Fruit fly (Drosophila melanogaster): ENCODE results near the gene CG9396.

CG9396 gene

DNA sequence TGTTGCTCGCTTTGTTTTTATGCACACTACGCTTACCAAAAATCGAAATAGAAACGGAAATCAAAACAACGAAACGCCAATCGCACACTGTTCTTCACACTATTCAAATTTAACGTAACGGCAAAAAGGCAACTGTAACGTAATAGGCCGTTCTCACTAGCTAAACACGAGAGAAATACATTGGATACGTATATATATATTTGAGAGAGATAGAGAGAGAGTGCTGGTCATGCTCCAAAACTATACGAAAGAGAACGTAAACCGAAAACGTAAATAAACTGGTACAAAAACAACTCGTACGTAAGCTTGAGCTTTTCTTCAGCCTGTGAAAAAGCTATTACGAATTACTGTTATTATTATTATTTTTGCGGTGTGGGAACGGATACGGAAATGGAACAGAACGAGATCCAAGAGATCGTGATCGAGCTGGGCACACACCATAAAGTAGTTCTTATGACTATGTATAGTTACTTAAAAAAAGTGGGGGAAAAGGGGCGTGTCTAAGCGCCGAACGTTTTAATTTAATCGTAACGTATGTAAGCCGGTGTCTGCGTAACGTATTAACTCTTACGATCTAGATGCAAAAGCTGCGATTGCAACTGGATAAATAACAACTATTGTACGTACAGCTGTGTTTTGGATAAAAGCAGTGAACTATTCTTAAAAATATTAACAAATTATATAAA is 27.8 kb downstream of the CG9396 start (continued):
- TF ChIP-seq Ets97D (GFP tag; optimal IDR thresholded peaks at IDR 0.05) (peak; percentile 67), ap (GFP tag; IDR thresholded peaks at IDR 0.05) (no peak)

DNA sequence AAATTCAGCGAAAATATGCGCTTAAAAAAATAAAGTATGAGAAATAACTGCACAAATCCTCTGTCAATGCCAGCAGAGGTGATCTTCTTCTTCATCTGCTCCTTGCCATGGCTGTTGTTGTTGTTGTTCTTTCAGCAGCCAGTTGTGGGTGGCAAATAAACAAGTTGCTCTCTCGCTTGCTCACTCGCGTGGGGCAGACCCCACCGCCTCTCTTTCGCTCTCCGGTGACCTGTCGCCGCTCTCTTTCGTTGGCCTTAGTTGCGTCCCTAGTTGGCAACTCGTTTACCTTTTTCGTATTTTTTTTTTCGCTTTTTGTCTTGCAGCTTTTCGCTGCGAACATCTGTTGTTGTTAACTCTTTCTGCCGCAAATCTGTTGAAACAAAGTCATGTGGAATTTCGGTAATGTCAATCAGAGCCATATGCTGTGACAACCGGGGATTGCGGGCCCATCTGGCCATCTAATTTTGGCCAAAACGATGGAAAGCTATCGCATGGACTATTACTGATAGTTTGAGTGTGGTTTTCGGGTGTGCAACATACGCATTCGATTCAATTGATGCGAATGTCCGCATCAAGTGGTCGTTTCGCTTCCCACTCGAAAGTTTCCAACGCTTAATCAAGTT is 36.7 kb downstream of the CG9396 start:
- TF ChIP-seq tll (GFP tag; optimal IDR thresholded peaks at IDR 0.05) (no peak), HmgD (GFP tag; optimal IDR thresholded peaks at IDR 0.05) (no peak), gsb-n (tag; optimal IDR thresholded peaks at IDR 0.05) (no peak), bsh (GFP tag; optimal IDR thresholded peaks at IDR 0.05) (no peak), CG8359 (GFP tag; optimal IDR thresholded peaks at IDR 0.05; ENCODE audit: borderline replicate concordance) (no peak), CG2889 (GFP tag; IDR thresholded peaks at IDR 0.05) (no peak), yki (optimal IDR thresholded peaks at IDR 0.05) (peak; percentile 57), dmrt99B (tag; optimal IDR thresholded peaks at IDR 0.05) (no peak), hkb (optimal IDR thresholded peaks at IDR 0.05) (no peak), hkb (GFP tag; IDR thresholded peaks at IDR 0.05) (0 out of 2 replicates have a peak, but pooled peaks have one; percentile 10), Sry-β (GFP tag; optimal IDR thresholded peaks at IDR 0.05) (no peak), CG17612 (GFP tag; IDR thresholded peaks at IDR 0.05) (no peak), lov (optimal IDR thresholded peaks at IDR 0.05) (no peak), lov (GFP tag; IDR thresholded peaks at IDR 0.05) (no peak), CG12744 (GFP tag; optimal IDR thresholded peaks at IDR 0.05) (no peak), Trl (optimal IDR thresholded peaks at IDR 0.05) (peak; percentile 78 to 91), Trl (GFP tag; optimal IDR thresholded peaks at IDR 0.05) (no peak), Hr78 (GFP tag; optimal IDR thresholded peaks at IDR 0.05) (peak in 1 of 2 experiments; percentile 61), dmrt11E (tag; optimal IDR thresholded peaks at IDR 0.05) (no peak), Ssrp (tag; optimal IDR thresholded peaks at IDR 0.05) (no peak), az2 (GFP tag; optimal IDR thresholded peaks at IDR 0.05) (no peak), nerfin-2 (GFP tag; IDR thresholded peaks at IDR 0.05; ENCODE audit: partially characterized antibody) (no peak), CoRest (tag; optimal IDR thresholded peaks at IDR 0.05) (no peak), CG8765 (GFP tag; IDR thresholded peaks at IDR 0.05) (no peak), Drgx (GFP tag; IDR thresholded peaks at IDR 0.05) (0 out of 2 replicates have a peak, but pooled peaks have one; percentile 9), Dek (tag; optimal IDR thresholded peaks at IDR 0.05) (no peak), B-H1 (GFP tag; IDR thresholded peaks at IDR 0.05) (no peak), CG3065 (GFP tag; optimal IDR thresholded peaks at IDR 0.05) (no peak), lmd (GFP tag; IDR thresholded peaks at IDR 0.05) (no peak), da (GFP tag; optimal IDR thresholded peaks at IDR 0.05) (no peak), bab2 (GFP tag; optimal IDR thresholded peaks at IDR 0.05) (no peak), CG33557 (GFP tag; optimal IDR thresholded peaks at IDR 0.05) (no peak), exex (tag; optimal IDR thresholded peaks at IDR 0.05) (no peak), so (GFP tag; IDR thresholded peaks at IDR 0.05) (no peak), insv (GFP tag; optimal IDR thresholded peaks at IDR 0.05) (no peak), Fer2 (tag; optimal IDR thresholded peaks at IDR 0.05) (no peak), sr (GFP tag; IDR thresholded peaks at IDR 0.05) (peak; percentile 81), ems (GFP tag; optimal IDR thresholded peaks at IDR 0.05) (no peak), Xrp1 (GFP tag; IDR thresholded peaks at IDR 0.05) (no peak), NC2β (GFP tag; optimal IDR thresholded peaks at IDR 0.05) (no peak), CG4360 (GFP tag; IDR thresholded peaks at IDR 0.05) (peak; percentile 69), CG15073 (GFP tag; optimal IDR thresholded peaks at IDR 0.05) (no peak), Poxn (GFP tag; IDR thresholded peaks at IDR 0.05) (no peak), trem (tag; optimal IDR thresholded peaks at IDR 0.05) (no peak), emc (GFP tag; optimal IDR thresholded peaks at IDR 0.05) (no peak), zf30C (GFP tag; optimal IDR thresholded peaks at IDR 0.05) (no peak), CG3407 (GFP tag; optimal IDR thresholded peaks at IDR 0.05) (no peak)

All from whole organism, embryonic.